Worm (Caenorhabditis elegans): ENCODE measurements around the gene srg-2.

The srg-2 gene

DNA sequence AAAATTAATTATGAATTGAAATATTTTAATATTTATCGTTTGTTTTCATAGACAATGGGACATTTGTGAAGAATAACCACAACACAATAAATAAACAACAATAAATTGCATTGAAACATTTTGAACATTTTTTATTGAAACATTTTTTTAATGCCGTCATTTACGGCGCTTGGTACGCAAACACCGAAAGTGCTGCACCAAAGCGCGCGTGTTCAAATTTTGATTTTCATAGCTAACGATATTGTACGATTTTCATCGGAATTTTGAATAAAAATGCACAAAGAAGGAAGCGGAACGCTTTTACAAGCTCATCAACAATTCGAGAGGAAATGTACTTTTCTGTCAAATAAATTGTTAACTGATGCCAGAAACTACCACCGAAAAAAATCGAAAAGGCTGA, 43.8 kb upstream of the srg-2 start:
- TF ChIP-seq lin-29 (GFP tag; IDR thresholded peaks at IDR 0.05) (no peak), fkh-10 (GFP tag; optimal IDR thresholded peaks at IDR 0.05) (no peak), dmd-6 (GFP tag; IDR thresholded peaks at IDR 0.05) (no peak), F26F4.8 (GFP tag; conservative IDR thresholded peaks at IDR 0.05) (no peak), hif-1 (tag; optimal IDR thresholded peaks at IDR 0.05) (no peak), lim-7 (GFP tag; IDR thresholded peaks at IDR 0.05) (no peak), dve-1 (tag; optimal IDR thresholded peaks at IDR 0.05; ENCODE audit: insufficient read depth) (no peak), ceh-44 (GFP tag; IDR thresholded peaks at IDR 0.05) (no peak)

DNA sequence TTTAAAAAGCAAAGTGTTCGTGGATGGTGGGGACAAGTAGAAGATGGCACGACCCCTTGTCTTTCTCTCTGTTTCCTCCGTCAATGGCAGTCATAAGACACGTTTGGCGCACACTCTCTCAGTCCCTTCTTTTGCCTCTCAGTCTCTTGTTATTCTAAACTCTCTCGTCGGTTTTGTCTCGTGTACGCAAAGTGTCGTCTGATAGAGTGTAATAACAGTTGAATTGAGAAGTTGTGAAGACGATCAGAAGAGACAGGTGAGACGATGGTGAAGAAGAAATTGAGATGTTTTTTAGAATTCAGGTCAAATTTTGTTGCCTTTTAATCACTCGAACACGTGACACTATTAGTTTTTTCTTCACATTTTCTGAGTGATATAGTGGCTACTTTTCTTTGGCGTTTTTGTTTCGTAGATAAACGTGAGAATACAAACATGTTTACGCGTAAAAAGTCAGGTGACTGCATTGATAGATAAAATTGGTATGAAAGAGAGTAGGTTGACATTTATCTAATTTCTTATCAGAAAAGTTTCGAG, 43.2 kb upstream of the srg-2 start, which contains the start of gene F47D12.9:
Gene F47D12.9, minus strand, starts transcription at position 267 of the 534 bp plus-strand sequence.
- TF ChIP-seq T26A8.4 (GFP tag; IDR thresholded peaks at IDR 0.05) (no peak), mxl-2 (GFP tag; conservative IDR thresholded peaks at IDR 0.05) (no peak), hif-1 (tag; optimal IDR thresholded peaks at IDR 0.05) (peak in 1 of 2 experiments; percentile 74), daf-19 (GFP tag; conservative IDR thresholded peaks at IDR 0.05) (no peak), arid-1 (GFP tag; conservative IDR thresholded peaks at IDR 0.05) (no peak), lin-15B (tag; optimal IDR thresholded peaks at IDR 0.05) (no peak), lin-29 (GFP tag; IDR thresholded peaks at IDR 0.05) (no peak), zip-2 (tag; optimal IDR thresholded peaks at IDR 0.05) (peak; percentile 12), nhr-41 (GFP tag; IDR thresholded peaks at IDR 0.05) (no peak), zfp-2 (tag; optimal IDR thresholded peaks at IDR 0.05) (no peak), F49E8.2 (tag; optimal IDR thresholded peaks at IDR 0.05; ENCODE audit: borderline replicate concordance) (no peak), hlh-11 (tag; optimal IDR thresholded peaks at IDR 0.05) (peak; percentile 90), ceh-28 (tag; optimal IDR thresholded peaks at IDR 0.05) (no peak), nhr-111 (GFP tag; optimal IDR thresholded peaks at IDR 0.05) (no peak), Y75B8A.6 (GFP tag; IDR thresholded peaks at IDR 0.05) (no peak), lin-39 (tag; optimal IDR thresholded peaks at IDR 0.05) (no peak), F37D6.2 (tag; optimal IDR thresholded peaks at IDR 0.05) (no peak), spr-1 (tag; optimal IDR thresholded peaks at IDR 0.05) (no peak), ama-1 (optimal IDR thresholded peaks at IDR 0.05) (peak; percentile 51), unc-39 (tag; optimal IDR thresholded peaks at IDR 0.05) (no peak), zip-11 (GFP tag; IDR thresholded peaks at IDR 0.05) (no peak), egl-43 (GFP tag; IDR thresholded peaks at IDR 0.05) (peak; percentile 56; the same call in 1 of the 2 replicates), ces-1 (GFP tag; optimal IDR thresholded peaks at IDR 0.05) (no peak), daf-16 (GFP tag; optimal IDR thresholded peaks at IDR 0.05) (peak; percentile 73 to 93), daf-16 (tag; optimal IDR thresholded peaks at IDR 0.05) (peak; percentile 92), ctbp-1 (GFP tag; IDR thresholded peaks at IDR 0.05) (no peak), lin-13 (GFP tag; optimal IDR thresholded peaks at IDR 0.05) (peak; percentile 71), madf-9 (GFP tag; conservative IDR thresholded peaks at IDR 0.05) (no peak), cey-2 (tag; optimal IDR thresholded peaks at IDR 0.05; ENCODE audit: borderline replicate concordance, insufficient read depth) (peak; percentile 11), Y5F2A.4 (GFP tag; optimal IDR thresholded peaks at IDR 0.05) (no peak), aha-1 (tag) (no peak), hmg-1.1 (GFP tag; IDR thresholded peaks at IDR 0.05) (peak; percentile 80), F10B5.3 (tag; optimal IDR thresholded peaks at IDR 0.05) (no peak), vab-7 (GFP tag; IDR thresholded peaks at IDR 0.05) (no peak), F44E2.7 (GFP tag; IDR thresholded peaks at IDR 0.05) (no peak), egl-27 (tag; optimal IDR thresholded peaks at IDR 0.05) (no peak), spr-3 (GFP tag; optimal IDR thresholded peaks at IDR 0.05) (no peak), zag-1 (tag; optimal IDR thresholded peaks at IDR 0.05) (no peak), D1046.2 (GFP tag; IDR thresholded peaks at IDR 0.05) (no peak), ceh-44 (GFP tag; IDR thresholded peaks at IDR 0.05) (no peak), pqm-1 (tag; optimal IDR thresholded peaks at IDR 0.05) (peak; percentile 45), nhr-102 (tag; optimal IDR thresholded peaks at IDR 0.05) (peak; percentile 55), ZK337.2 (GFP tag; IDR thresholded peaks at IDR 0.05) (no peak), tag-97 (GFP tag; IDR thresholded peaks at IDR 0.05) (no peak), lir-3 (tag; optimal IDR thresholded peaks at IDR 0.05) (no peak)
